Worm (Caenorhabditis elegans) whole organism, L3 larva: ENCODE data around the gene oig-8.

Source experiments
- ceh-28 ChIP-seq: fragments of 150-350 bp; optimal IDR thresholded peaks from 2 replicates; lab custom pipeline; 2014; ENCODE audit warnings: missing biosample characterization, missing genetic modification reagents, missing genetic modification characterization
- ceh-82 ChIP-seq: fragments of 150-350 bp; optimal IDR thresholded peaks from 2 replicates; lab custom pipeline; 2014; ENCODE audit warnings: missing biosample characterization, missing genetic modification characterization
- elt-3 ChIP-seq, 3 experiments: fragments of 150-350 bp in 1 of 3; sonication (generic microtip) in 2 of 3; optimal IDR thresholded peaks; 2 replicates in 2 of 3; 4 replicates in 1 of 3; lab custom pipeline; 2014 to 2017; ENCODE audit warnings: missing biosample characterization in 3 of 3, missing genetic modification characterization in 3 of 3
- jun-1 ChIP-seq: fragments of 150-350 bp; optimal IDR thresholded peaks from 2 replicates; lab custom pipeline; 2014; ENCODE audit warnings: missing biosample characterization, missing genetic modification reagents, missing genetic modification characterization
- lsy-12 ChIP-seq: sonication (generic microtip); optimal IDR thresholded peaks from 2 replicates; lab custom pipeline; 2016; ENCODE audit warnings: mild to moderate bottlenecking, missing genetic modification characterization, missing compliant biosample characterization
- mdl-1 ChIP-seq: fragments of 150-350 bp; optimal IDR thresholded peaks from 2 replicates; lab custom pipeline; 2014; ENCODE audit warnings: missing biosample characterization, missing genetic modification characterization
- nhr-11 ChIP-seq: fragments of 150-350 bp; optimal IDR thresholded peaks from 2 replicates; lab custom pipeline; 2014; ENCODE audit warnings: missing biosample characterization, missing genetic modification characterization
- nhr-25 ChIP-seq: sonication (generic microtip); optimal IDR thresholded peaks from 2 replicates; lab custom pipeline; 2017; ENCODE audit warnings: missing biosample characterization, missing genetic modification characterization
- pqm-1 ChIP-seq: fragments of 150-350 bp; optimal IDR thresholded peaks from 2 replicates; lab custom pipeline; 2017; ENCODE audit warnings: missing biosample characterization, missing genetic modification characterization, inconsistent platforms
- snpc-4 ChIP-seq: fragments of 150-350 bp; optimal IDR thresholded peaks from 2 replicates; lab custom pipeline; 2014; ENCODE audit warnings: missing biosample characterization, missing genetic modification characterization
- ztf-11 ChIP-seq: fragments of 150-350 bp; optimal IDR thresholded peaks from 2 replicates; lab custom pipeline; 2014; ENCODE audit warnings: missing biosample characterization, missing genetic modification characterization
- ztf-4 ChIP-seq: fragments of 150-350 bp; optimal IDR thresholded peaks from 2 replicates; lab custom pipeline; 2014; ENCODE audit warnings: missing biosample characterization, missing genetic modification characterization

DNA sequence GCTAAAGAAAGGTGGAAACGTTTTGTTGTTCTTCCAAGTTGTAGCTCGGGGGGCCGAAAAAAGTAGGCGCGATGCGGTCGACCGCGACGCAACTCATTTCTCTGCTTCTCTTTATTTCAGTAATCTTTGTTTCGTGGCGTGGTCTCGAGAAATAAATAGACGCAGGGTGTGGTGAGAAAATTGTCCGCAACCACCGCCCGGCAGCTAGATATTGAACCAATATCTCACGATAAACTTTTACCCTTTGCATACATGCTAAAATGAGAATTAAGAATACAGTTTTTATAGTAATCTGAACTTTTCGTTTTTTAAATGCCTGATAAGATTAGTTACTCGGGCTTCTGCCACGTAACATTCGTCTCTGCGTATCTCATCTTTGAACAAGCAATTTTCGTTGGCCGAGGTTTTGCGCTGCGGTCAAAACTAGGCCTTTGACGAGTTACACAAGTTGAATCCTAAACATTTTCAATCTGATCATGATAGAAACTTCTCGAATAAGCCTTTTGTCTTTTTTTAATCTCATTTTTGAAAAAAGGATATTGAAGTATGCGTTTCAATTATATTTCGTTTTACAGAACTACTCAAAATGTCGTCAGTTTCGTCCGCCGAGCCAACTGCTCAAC lies 34.8 kb upstream of the oig-8 start, which contains the start of gene gyf-1:
- TF ChIP-seq pqm-1 (peak; percentile 20), jun-1 (tag; lab: Kevin White, UChicago) (no peak), snpc-4 (tag; lab: Kevin White, UChicago) (peak; percentile 61), ztf-11 (tag; lab: Kevin White, UChicago) (no peak), ceh-82 (tag; lab: Kevin White, UChicago) (no peak), ztf-4 (tag; lab: Kevin White, UChicago) (no peak), nhr-25 (tag; lab: Kevin White, UChicago) (no peak), mdl-1 (tag; lab: Kevin White, UChicago) (no peak), lsy-12 (no peak), ceh-28 (tag; lab: Kevin White, UChicago) (no peak), elt-3 (tag; optimal IDR thresholded peaks at IDR 0.05; lab: Kevin White, UChicago) (no peak), nhr-11 (tag; lab: Kevin White, UChicago) (no peak)
